Worm (Caenorhabditis elegans): ENCODE data around the gene C50C3.5.

Gene C50C3.5

ce11 chrIII:8172609-8173133 is 6.4 kb upstream of the C50C3.5 start:
- no peak for TF ChIP-seq hlh-30 (tag; optimal IDR thresholded peaks at IDR 0.05; ENCODE audit: insufficient read depth)
- no peak for TF ChIP-seq hlh-13 (GFP tag; optimal IDR thresholded peaks at IDR 0.05)
- no peak for TF ChIP-seq ceh-45 (GFP tag; IDR thresholded peaks at IDR 0.05)
- TF ChIP-seq elt-2 (tag; optimal IDR thresholded peaks at IDR 0.05) = no peak
- TF ChIP-seq Y22D7AL.16 (tag; optimal IDR thresholded peaks at IDR 0.05) = no peak
- no peak for TF ChIP-seq unc-86 (tag; optimal IDR thresholded peaks at IDR 0.05)
- TF ChIP-seq lin-11 (tag; optimal IDR thresholded peaks at IDR 0.05) = no peak
- TF ChIP-seq mec-3 (tag; optimal IDR thresholded peaks at IDR 0.05; ENCODE audit: borderline replicate concordance) = no peak
- TF ChIP-seq C08G9.2 (tag; optimal IDR thresholded peaks at IDR 0.05) = no peak
- TF ChIP-seq rnt-1 (tag; optimal IDR thresholded peaks at IDR 0.05) = no peak
- no peak for TF ChIP-seq dve-1 (tag; optimal IDR thresholded peaks at IDR 0.05)
- no peak for TF ChIP-seq ceh-22 (tag; optimal IDR thresholded peaks at IDR 0.05)

ce11 chrIII:8175263-8175662 is 3.8 kb upstream of the C50C3.5 start:
- TF ChIP-seq nfya-1 (tag; optimal IDR thresholded peaks at IDR 0.05) (peak; percentile 96), lim-6 (tag; optimal IDR thresholded peaks at IDR 0.05) (no peak)

- no peak for TF ChIP-seq T23F11.4 (GFP tag; optimal IDR thresholded peaks at IDR 0.05)
- no peak for TF ChIP-seq tbx-7 (tag; optimal IDR thresholded peaks at IDR 0.05)
- no peak for TF ChIP-seq ztf-16 (tag; optimal IDR thresholded peaks at IDR 0.05)
- no peak for TF ChIP-seq ceh-24 (tag; optimal IDR thresholded peaks at IDR 0.05)
- TF ChIP-seq hlh-8 (tag; optimal IDR thresholded peaks at IDR 0.05) = no peak
- no peak for TF ChIP-seq pat-9 (tag; optimal IDR thresholded peaks at IDR 0.05)
- no peak for TF ChIP-seq pax-1 (tag; optimal IDR thresholded peaks at IDR 0.05)
- TF ChIP-seq ceh-9 (tag; optimal IDR thresholded peaks at IDR 0.05) = no peak
Measured at ce11 chrIII:8176265-8176664, 2.8 kb upstream of the C50C3.5 start, which contains the start of gene C50C3.12. C50C3.12 (plus strand) TSS chrIII:8176565.

- TF ChIP-seq sdc-2 (tag; optimal IDR thresholded peaks at IDR 0.05) = no peak
- no peak for TF ChIP-seq rnt-1 (tag; optimal IDR thresholded peaks at IDR 0.05)
- no peak for TF ChIP-seq ceh-22 (tag; optimal IDR thresholded peaks at IDR 0.05)
- TF ChIP-seq elt-4 (tag; optimal IDR thresholded peaks at IDR 0.05) = no peak
- TF ChIP-seq ama-1 (optimal IDR thresholded peaks at IDR 0.05) = no peak
- TF ChIP-seq tbx-7 (tag; optimal IDR thresholded peaks at IDR 0.05) = no peak
- no peak for TF ChIP-seq sox-4 (tag; optimal IDR thresholded peaks at IDR 0.05)
- no peak for TF ChIP-seq nhr-11 (tag; optimal IDR thresholded peaks at IDR 0.05)
- no peak for TF ChIP-seq lim-6 (tag; optimal IDR thresholded peaks at IDR 0.05)
- TF ChIP-seq eyg-1 (tag; optimal IDR thresholded peaks at IDR 0.05) = no peak
- no peak for TF ChIP-seq odd-2 (tag; optimal IDR thresholded peaks at IDR 0.05)
- TF ChIP-seq hlh-13 (GFP tag; optimal IDR thresholded peaks at IDR 0.05) = no peak
- TF ChIP-seq unc-42 (tag; optimal IDR thresholded peaks at IDR 0.05) = no peak
- TF ChIP-seq ceh-45 (GFP tag; IDR thresholded peaks at IDR 0.05) = no peak
Measured at ce11 chrIII:8181581-8181980, 2.6 kb downstream of the C50C3.5 start, which contains the start of gene spc-2. spc-2 (plus strand) TSS chrIII:8181881.

DNA sequence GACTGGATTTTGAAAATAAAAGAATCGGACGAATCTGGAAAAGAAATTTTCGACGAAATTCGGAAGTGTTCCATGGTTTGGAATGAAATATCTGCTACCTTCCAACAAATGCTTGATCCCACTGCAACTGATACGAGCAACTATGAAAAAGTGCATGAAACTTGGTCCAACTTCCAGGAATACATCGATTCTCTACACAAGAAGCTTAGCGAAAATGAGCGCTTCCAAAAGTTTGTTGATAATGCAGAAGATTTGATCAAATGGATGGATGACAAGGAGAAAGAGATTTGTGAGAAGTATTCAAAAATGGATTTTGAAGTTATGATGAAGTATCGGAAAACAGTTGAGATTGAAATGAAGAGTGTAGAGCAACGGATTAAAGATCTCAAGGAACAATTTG is 3.5 kb downstream of the C50C3.5 start:
- TF ChIP-seq rnt-1 (tag; optimal IDR thresholded peaks at IDR 0.05) = no peak

DNA sequence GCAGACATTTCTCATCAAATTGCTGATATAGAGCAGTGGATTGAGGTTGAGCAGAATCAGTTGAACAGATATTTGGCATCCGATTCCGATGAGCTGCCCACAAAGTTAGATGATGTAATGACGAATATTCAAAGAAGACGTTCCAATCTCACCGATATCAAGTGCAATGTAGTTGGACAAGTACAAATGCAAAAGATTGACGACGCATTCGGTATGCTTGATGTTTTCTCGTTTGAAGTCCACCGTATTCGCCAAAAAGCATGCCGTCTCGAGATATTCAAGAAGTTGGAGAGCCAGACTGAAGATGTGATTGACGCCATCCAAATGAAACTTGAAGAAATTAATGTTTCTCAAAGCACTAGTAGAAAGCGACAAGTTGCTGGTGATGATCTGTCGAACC is 6.1 kb downstream of the C50C3.5 start:
- no peak for TF ChIP-seq pha-4 (tag; optimal IDR thresholded peaks at IDR 0.05)
- no peak for TF ChIP-seq ceh-22 (tag; optimal IDR thresholded peaks at IDR 0.05)
- no peak for TF ChIP-seq unc-3 (GFP tag; conservative IDR thresholded peaks at IDR 0.05)
- no peak for TF ChIP-seq unc-3 (tag; optimal IDR thresholded peaks at IDR 0.05)
- no peak for TF ChIP-seq elt-4 (tag; optimal IDR thresholded peaks at IDR 0.05)
- no peak for TF ChIP-seq fkh-6 (tag; optimal IDR thresholded peaks at IDR 0.05)
- no peak for TF ChIP-seq lin-11 (tag; optimal IDR thresholded peaks at IDR 0.05)
- no peak for TF ChIP-seq mec-3 (tag; optimal IDR thresholded peaks at IDR 0.05; ENCODE audit: borderline replicate concordance)
- no peak for TF ChIP-seq K02D7.2 (tag; optimal IDR thresholded peaks at IDR 0.05)
- TF ChIP-seq sdc-2 (tag; optimal IDR thresholded peaks at IDR 0.05) = no peak
- TF ChIP-seq madf-2 (tag; optimal IDR thresholded peaks at IDR 0.05) = no peak
- no peak for TF ChIP-seq C08G9.2 (tag; optimal IDR thresholded peaks at IDR 0.05)
- TF ChIP-seq ztf-16 (tag; optimal IDR thresholded peaks at IDR 0.05) = no peak
- no peak for TF ChIP-seq pros-1 (tag; optimal IDR thresholded peaks at IDR 0.05)
- no peak for TF ChIP-seq che-1 (tag; optimal IDR thresholded peaks at IDR 0.05)
- TF ChIP-seq zip-5 (tag; optimal IDR thresholded peaks at IDR 0.05) = no peak
- no peak for TF ChIP-seq ceh-6 (GFP tag; optimal IDR thresholded peaks at IDR 0.05)
- no peak for TF ChIP-seq ref-2 (tag; optimal IDR thresholded peaks at IDR 0.05)
- no peak for TF ChIP-seq fkh-10 (GFP tag; optimal IDR thresholded peaks at IDR 0.05)
- no peak for TF ChIP-seq ahr-1 (tag; optimal IDR thresholded peaks at IDR 0.05)
- no peak for TF ChIP-seq ceh-45 (GFP tag; IDR thresholded peaks at IDR 0.05)

Data from whole organism, late embryonic.